Worm (Caenorhabditis elegans): ENCODE data around the gene epg-4.
A peak's percentile ranks its signal among the peaks of the same experiment; 100 is the strongest.

DNA sequence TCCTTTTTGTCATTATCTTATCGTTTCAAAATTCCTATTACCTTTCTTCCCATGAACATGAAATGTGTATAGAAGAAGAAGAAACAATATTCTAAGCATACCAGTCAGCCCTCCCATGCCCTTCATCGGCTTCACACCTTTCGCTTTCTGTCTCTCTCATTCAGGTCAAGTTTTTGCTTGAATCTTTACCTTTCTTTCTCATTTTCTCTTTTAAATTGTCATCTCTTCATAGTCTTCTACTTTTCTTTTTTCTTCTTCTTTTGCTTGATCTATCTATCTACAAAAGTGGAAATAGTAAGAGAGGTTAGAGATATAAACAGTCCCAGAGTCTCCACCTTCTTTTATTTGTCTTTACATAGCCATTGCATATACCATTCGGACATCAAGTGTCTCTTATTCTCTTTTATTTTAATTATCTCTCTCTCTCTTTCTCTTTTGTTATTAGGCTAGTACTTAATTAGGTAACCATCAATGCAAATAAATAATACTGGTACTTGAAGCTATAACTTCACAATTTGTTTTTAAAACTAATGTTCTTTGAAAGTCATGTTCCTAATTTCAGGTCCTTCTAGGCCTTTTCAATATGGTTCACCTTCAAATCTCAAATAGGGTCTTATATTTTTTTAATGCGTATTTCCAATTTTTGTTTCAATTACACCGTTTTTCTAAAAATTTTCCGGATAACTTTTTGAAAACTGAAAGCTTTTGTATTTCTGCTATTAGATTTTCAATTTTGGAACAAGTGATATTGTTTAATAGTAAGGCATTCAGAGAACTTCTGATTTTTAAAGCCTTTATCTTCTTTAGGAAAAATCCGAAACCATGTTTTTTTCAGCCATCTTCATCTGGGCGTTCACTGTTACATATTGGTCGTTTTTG lies 19.6 kb downstream of the epg-4 start, which contains the start of gene dpy-31:
- TF ChIP-seq ztf-11 (tag; optimal IDR thresholded peaks at IDR 0.05) = no peak
- no peak for TF ChIP-seq nhr-6 (tag; optimal IDR thresholded peaks at IDR 0.05)
- TF ChIP-seq fkh-10 (GFP tag; optimal IDR thresholded peaks at IDR 0.05) = no peak
- no peak for TF ChIP-seq skn-1 (tag; optimal IDR thresholded peaks at IDR 0.05)
- no peak for TF ChIP-seq duxl-1 (tag; optimal IDR thresholded peaks at IDR 0.05; ENCODE audit: poor library complexity)
- peak in 1 of 2 experiments; percentile 95 for TF ChIP-seq unc-62 (GFP tag; optimal IDR thresholded peaks at IDR 0.05 in 1 of 2)
- TF ChIP-seq unc-62 (tag; optimal IDR thresholded peaks at IDR 0.05) = no peak
- no peak for TF ChIP-seq tag-97 (GFP tag; IDR thresholded peaks at IDR 0.05)
- peak in 1 of 2 experiments; percentile 44 for TF ChIP-seq lsy-2 (tag; optimal IDR thresholded peaks at IDR 0.05)
- TF ChIP-seq unc-130 (GFP tag; optimal IDR thresholded peaks at IDR 0.05) = no peak
- TF ChIP-seq ama-1 (optimal IDR thresholded peaks at IDR 0.05) = no peak
- TF ChIP-seq zag-1 (tag; optimal IDR thresholded peaks at IDR 0.05) = no peak
- TF ChIP-seq ceh-28 (tag; optimal IDR thresholded peaks at IDR 0.05) = no peak
